Worm (Caenorhabditis elegans) whole organism, L3 larva: ENCODE measurements around the gene F44G4.6.
A peak's percentile ranks its signal among the peaks of the same experiment; 100 is the strongest.

Source experiments
- ZK546.5 ChIP-seq: sonication (generic microtip); optimal IDR thresholded peaks from 2 replicates; lab custom pipeline; 2017; ENCODE audit warnings: missing biosample characterization, missing genetic modification characterization
- aly-2 ChIP-seq: fragments of 150-350 bp; optimal IDR thresholded peaks from 2 replicates; lab custom pipeline; 2014; ENCODE audit warnings: missing biosample characterization, missing genetic modification characterization
- ama-1 ChIP-seq: fragments of 150-350 bp; optimal IDR thresholded peaks from 2 replicates; lab custom pipeline; 2018
- ceh-16 ChIP-seq: sonication (generic microtip); optimal IDR thresholded peaks from 2 replicates; lab custom pipeline; 2017; ENCODE audit warnings: missing biosample characterization, missing genetic modification characterization
- ceh-28 ChIP-seq: fragments of 150-350 bp; optimal IDR thresholded peaks from 2 replicates; lab custom pipeline; 2014; ENCODE audit warnings: missing biosample characterization, missing genetic modification reagents, missing genetic modification characterization
- ceh-9 ChIP-seq: sonication (generic microtip); optimal IDR thresholded peaks from 2 replicates; lab custom pipeline; 2018; ENCODE audit warnings: missing biosample characterization, missing genetic modification characterization
- daf-12 ChIP-seq: fragments of 150-350 bp; optimal IDR thresholded peaks from 2 replicates; lab custom pipeline; 2014; ENCODE audit warnings: missing biosample characterization, missing genetic modification reagents, missing genetic modification characterization
- egl-27 ChIP-seq: sonication (generic microtip); optimal IDR thresholded peaks from 4 replicates; lab custom pipeline; 2017; ENCODE audit warnings: missing biosample characterization, missing genetic modification reagents, missing genetic modification characterization
- egl-5 ChIP-seq: fragments of 150-350 bp; optimal IDR thresholded peaks from 2 replicates; lab custom pipeline; 2017; ENCODE audit warnings: missing biosample characterization, missing genetic modification reagents, missing genetic modification characterization, inconsistent platforms
- elt-3 ChIP-seq, 3 experiments: fragments of 150-350 bp in 1 of 3; sonication (generic microtip) in 2 of 3; optimal IDR thresholded peaks; 2 replicates in 2 of 3; 4 replicates in 1 of 3; lab custom pipeline; 2014 to 2017; ENCODE audit warnings: missing biosample characterization in 3 of 3, missing genetic modification characterization in 3 of 3
- fkh-10 ChIP-seq: sonication (generic microtip); optimal IDR thresholded peaks from 2 replicates; lab custom pipeline; 2017; ENCODE audit warnings: missing biosample characterization, missing genetic modification reagents, missing genetic modification characterization
- fos-1 ChIP-seq: fragments of 150-350 bp; optimal IDR thresholded peaks from 2 replicates; lab custom pipeline; 2014; ENCODE audit warnings: missing biosample characterization, missing genetic modification characterization
- hmg-11 ChIP-seq: sonication (generic microtip); optimal IDR thresholded peaks from 2 replicates; lab custom pipeline; 2016; ENCODE audit warnings: missing genetic modification characterization, missing compliant biosample characterization
- jun-1 ChIP-seq: fragments of 150-350 bp; optimal IDR thresholded peaks from 2 replicates; lab custom pipeline; 2014; ENCODE audit warnings: missing biosample characterization, missing genetic modification reagents, missing genetic modification characterization
- lin-15B ChIP-seq: fragments of 150-350 bp; optimal IDR thresholded peaks from 2 replicates; lab custom pipeline; 2014; ENCODE audit warnings: missing biosample characterization, missing genetic modification characterization
- lin-39 ChIP-seq: fragments of 150-350 bp; optimal IDR thresholded peaks from 2 replicates; lab custom pipeline; 2018; ENCODE audit warnings: missing biosample characterization, missing genetic modification reagents, missing genetic modification characterization
- mml-1 ChIP-seq: fragments of 150-350 bp; sonication (generic microtip); optimal IDR thresholded peaks from 3 replicates; lab custom pipeline; 2014; ENCODE audit warnings: missing biosample characterization, missing genetic modification characterization
- nfya-1 ChIP-seq: sonication (generic microtip); optimal IDR thresholded peaks from 2 replicates; lab custom pipeline; 2017; ENCODE audit warnings: missing genetic modification characterization, mild to moderate bottlenecking, missing compliant biosample characterization, antibody characterized with exemption, moderate library complexity; ENCODE audit not compliant: insufficient read depth
- nhr-237 ChIP-seq: fragments of 150-350 bp; optimal IDR thresholded peaks from 2 replicates; lab custom pipeline; 2014; ENCODE audit warnings: missing biosample characterization, missing genetic modification characterization
- nhr-28 ChIP-seq: fragments of 150-350 bp; optimal IDR thresholded peaks from 2 replicates; lab custom pipeline; 2014; ENCODE audit warnings: missing biosample characterization, missing genetic modification characterization
- nhr-43 ChIP-seq: sonication (generic microtip); optimal IDR thresholded peaks from 2 replicates; lab custom pipeline; 2016; ENCODE audit warnings: mild to moderate bottlenecking, missing genetic modification characterization, missing compliant biosample characterization; ENCODE audit not compliant: poor library complexity, severe bottlenecking
- nhr-67 ChIP-seq: fragments of 150-350 bp; optimal IDR thresholded peaks from 2 replicates; lab custom pipeline; 2014; ENCODE audit warnings: missing biosample characterization, missing genetic modification characterization
- nhr-76 ChIP-seq: fragments of 150-350 bp; sonication (generic microtip); optimal IDR thresholded peaks from 5 replicates; lab custom pipeline; 2014; ENCODE audit warnings: missing biosample characterization, missing genetic modification characterization
- nhr-77 ChIP-seq: fragments of 150-350 bp; optimal IDR thresholded peaks from 2 replicates; lab custom pipeline; 2014; ENCODE audit warnings: missing biosample characterization, missing genetic modification characterization
- pha-4 ChIP-seq: fragments of 150-350 bp; optimal IDR thresholded peaks from 2 replicates; lab custom pipeline; 2014; ENCODE audit warnings: missing biosample characterization, missing genetic modification reagents, missing genetic modification characterization
- sea-2 ChIP-seq: fragments of 150-350 bp; sonication (generic microtip); optimal IDR thresholded peaks from 4 replicates; lab custom pipeline; 2014; ENCODE audit warnings: missing biosample characterization, missing genetic modification reagents, missing genetic modification characterization
- skn-1 ChIP-seq: fragments of 150-350 bp; optimal IDR thresholded peaks from 2 replicates; lab custom pipeline; 2014; ENCODE audit warnings: missing biosample characterization, missing genetic modification characterization
- snpc-4 ChIP-seq: fragments of 150-350 bp; optimal IDR thresholded peaks from 2 replicates; lab custom pipeline; 2014; ENCODE audit warnings: missing biosample characterization, missing genetic modification characterization
- tbx-2 ChIP-seq: sonication (generic microtip); optimal IDR thresholded peaks from 2 replicates; lab custom pipeline; 2016; ENCODE audit warnings: mild to moderate bottlenecking, missing genetic modification characterization, missing compliant biosample characterization
- unc-39 ChIP-seq: sonication (generic microtip); optimal IDR thresholded peaks from 4 replicates; lab custom pipeline; 2017; ENCODE audit warnings: missing biosample characterization, missing genetic modification characterization
- zag-1 ChIP-seq: fragments of 150-350 bp; optimal IDR thresholded peaks from 2 replicates; lab custom pipeline; 2014; ENCODE audit warnings: missing biosample characterization, missing genetic modification characterization
- ztf-4 ChIP-seq: fragments of 150-350 bp; optimal IDR thresholded peaks from 2 replicates; lab custom pipeline; 2014; ENCODE audit warnings: missing biosample characterization, missing genetic modification characterization

F44G4.6 gene

ce11 chrII:8964049-8964448, 37.5 kb downstream of the F44G4.6 start, which contains the start of gene sftd-3:
Gene sftd-3, minus strand, starts transcription at chrII:8964149.
- TF ChIP-seq zag-1 (tag; lab: Kevin White, UChicago) (no peak), ztf-4 (tag; lab: Kevin White, UChicago) (no peak), lin-39 (tag; lab: Kevin White, UChicago) (no peak), daf-12 (no peak), aly-2 (no peak), nhr-77 (tag; lab: Kevin White, UChicago) (no peak), ceh-9 (tag; lab: Kevin White, UChicago) (no peak), jun-1 (tag; lab: Kevin White, UChicago) (no peak), skn-1 (tag; lab: Kevin White, UChicago) (no peak), hmg-11 (tag; lab: Kevin White, UChicago) (no peak), fkh-10 (GFP tag; lab: Kevin White, UChicago) (no peak), ceh-28 (tag; lab: Kevin White, UChicago) (no peak), nhr-43 (tag; lab: Kevin White, UChicago) (no peak), nhr-67 (tag; lab: Kevin White, UChicago) (no peak), egl-27 (tag; lab: Kevin White, UChicago) (no peak), unc-39 (no peak)

- TF ChIP-seq ZK546.5 (tag; lab: Kevin White, UChicago) (no peak), lin-39 (tag; lab: Kevin White, UChicago) (peak; percentile 42), egl-5 (tag; lab: Kevin White, UChicago) (peak; percentile 96), nfya-1 (tag; lab: Kevin White, UChicago) (peak; percentile 22)
Measured at ce11 chrII:8962206-8962605, 39.4 kb downstream of the F44G4.6 start.

- no peak for TF ChIP-seq fos-1 (tag; lab: Kevin White, UChicago)
- peak; percentile 74 for TF ChIP-seq lin-39 (tag; lab: Kevin White, UChicago)
- no peak for TF ChIP-seq nhr-76 (tag; lab: Kevin White, UChicago)
- no peak for TF ChIP-seq ceh-28 (tag; lab: Kevin White, UChicago)
- no peak for TF ChIP-seq tbx-2 (tag; lab: Kevin White, UChicago)
- TF ChIP-seq nhr-77 (tag; lab: Kevin White, UChicago), result no peak
- no peak for TF ChIP-seq skn-1 (tag; lab: Kevin White, UChicago)
Measured at ce11 chrII:8961450-8961849, 40.1 kb downstream of the F44G4.6 start.

- TF ChIP-seq ceh-16 (tag; lab: Kevin White, UChicago) (no peak), fos-1 (tag; lab: Kevin White, UChicago) (no peak), unc-39 (no peak), mml-1 (tag; lab: Kevin White, UChicago) (no peak), ztf-4 (tag; lab: Kevin White, UChicago) (no peak), lin-15B (tag; lab: Kevin White, UChicago) (no peak), ama-1 (no peak), ceh-28 (tag; lab: Kevin White, UChicago) (no peak), nhr-28 (tag; lab: Kevin White, UChicago) (no peak), lin-39 (tag; lab: Kevin White, UChicago) (no peak), tbx-2 (tag; lab: Kevin White, UChicago) (no peak), pha-4 (tag; lab: Kevin White, UChicago) (no peak), elt-3 (tag; optimal IDR thresholded peaks at IDR 0.05; lab: Kevin White, UChicago) (no peak), sea-2 (GFP tag; lab: Kevin White, UChicago) (no peak), daf-12 (no peak), nhr-77 (tag; lab: Kevin White, UChicago) (no peak), nhr-237 (no peak)
- TF ChIP-seq, all 47 proteins: peak for 0
Measured at ce11 chrII:8960414-8960813, 41.2 kb downstream of the F44G4.6 start, which contains the start of gene cal-2. Gene cal-2, plus strand, starts transcription at chrII:8960714.

ce11 chrII:8959081-8959480, 42.5 kb downstream of the F44G4.6 start:
- no peak for TF ChIP-seq jun-1 (tag; lab: Kevin White, UChicago)
- TF ChIP-seq lin-39 (tag; lab: Kevin White, UChicago), result peak; percentile 61
- no peak for TF ChIP-seq nhr-237
- no peak for TF ChIP-seq snpc-4 (tag; lab: Kevin White, UChicago)
- no peak for TF ChIP-seq skn-1 (tag; lab: Kevin White, UChicago)
